Worm (Caenorhabditis elegans): ENCODE data around the gene col-113.

col-113 gene

DNA sequence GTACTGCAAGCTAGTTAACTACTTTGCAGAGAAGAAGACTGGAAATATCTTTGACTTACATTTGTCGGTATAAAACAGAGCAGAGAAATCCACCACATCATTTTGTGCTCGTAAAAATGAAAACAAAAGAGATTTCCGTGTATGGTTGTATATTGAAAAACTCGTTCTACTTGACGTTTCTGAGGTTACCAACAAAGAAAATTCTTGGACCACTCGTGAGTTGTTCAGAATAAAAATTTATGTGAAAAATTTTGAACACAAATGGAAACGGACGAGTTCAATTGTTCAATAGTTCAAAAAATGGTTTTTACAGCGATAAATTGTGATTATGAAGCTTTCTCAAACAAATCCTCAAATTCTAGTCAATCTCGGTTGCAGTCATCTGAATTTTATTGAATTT is 32.3 kb upstream of the col-113 start, which contains the start of gene clec-179:
Gene clec-179, minus strand, starts transcription at position 101 of the 400 bp plus-strand sequence.
- TF ChIP-seq nhr-111 (GFP tag; optimal IDR thresholded peaks at IDR 0.05) (no peak), daf-16 (GFP tag; optimal IDR thresholded peaks at IDR 0.05) (no peak), daf-16 (tag; optimal IDR thresholded peaks at IDR 0.05) (no peak), dmd-8 (GFP tag; IDR thresholded peaks at IDR 0.05) (no peak), sdz-12 (GFP tag; optimal IDR thresholded peaks at IDR 0.05) (no peak), mxl-3 (GFP tag; optimal IDR thresholded peaks at IDR 0.05) (no peak), Y48G9A.11 (GFP tag; IDR thresholded peaks at IDR 0.05) (no peak), vab-7 (GFP tag; IDR thresholded peaks at IDR 0.05) (no peak), R02D3.7 (tag; optimal IDR thresholded peaks at IDR 0.05) (no peak), F44E2.7 (GFP tag; IDR thresholded peaks at IDR 0.05) (no peak), Y105C5A.15 (GFP tag; IDR thresholded peaks at IDR 0.05) (no peak), daf-12 (tag; optimal IDR thresholded peaks at IDR 0.05) (no peak), madf-5 (GFP tag; IDR thresholded peaks at IDR 0.05) (no peak), lin-29 (GFP tag; IDR thresholded peaks at IDR 0.05) (no peak), zip-11 (GFP tag; IDR thresholded peaks at IDR 0.05) (no peak), fkh-10 (GFP tag; optimal IDR thresholded peaks at IDR 0.05) (no peak), zag-1 (tag; optimal IDR thresholded peaks at IDR 0.05) (no peak), mdt-29 (GFP tag; IDR thresholded peaks at IDR 0.05) (no peak), lim-7 (GFP tag; IDR thresholded peaks at IDR 0.05) (no peak), aly-2 (tag; optimal IDR thresholded peaks at IDR 0.05) (no peak)

DNA sequence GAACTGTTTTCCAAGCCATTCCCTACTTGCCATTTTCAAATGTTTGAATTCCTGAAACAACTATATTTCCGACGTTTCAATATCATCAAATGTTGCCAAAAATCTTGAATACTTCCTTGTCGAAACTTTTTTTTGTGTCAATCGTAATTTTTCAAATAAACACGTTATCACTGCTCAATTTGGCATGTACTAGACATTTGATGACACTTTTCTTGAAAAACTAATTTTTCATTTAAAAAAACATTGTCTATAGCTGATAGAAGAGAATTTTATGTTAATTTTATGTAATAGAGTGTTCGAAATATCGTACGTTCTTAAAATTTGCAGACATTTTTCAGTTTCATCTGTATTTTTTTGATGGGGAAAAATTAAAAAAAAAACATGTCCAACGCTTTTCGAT is 30.5 kb upstream of the col-113 start:
- peak in 1 of 2 experiments; percentile 4 for TF ChIP-seq unc-62 (GFP tag; optimal IDR thresholded peaks at IDR 0.05 in 1 of 2)
- TF ChIP-seq unc-62 (tag; optimal IDR thresholded peaks at IDR 0.05): no peak
- TF ChIP-seq dmd-6 (GFP tag; IDR thresholded peaks at IDR 0.05): peak; percentile 94
- TF ChIP-seq Y48G9A.11 (GFP tag; IDR thresholded peaks at IDR 0.05): no peak
- no peak for TF ChIP-seq saeg-2 (GFP tag; IDR thresholded peaks at IDR 0.05)
- TF ChIP-seq fkh-10 (GFP tag; optimal IDR thresholded peaks at IDR 0.05): no peak
- TF ChIP-seq php-3 (GFP tag; IDR thresholded peaks at IDR 0.05): peak; percentile 54; the same call in 1 of the 2 replicates
- TF ChIP-seq arid-1 (GFP tag; conservative IDR thresholded peaks at IDR 0.05): no peak
- TF ChIP-seq snpc-1.2 (GFP tag; IDR thresholded peaks at IDR 0.05): no peak
- no peak for TF ChIP-seq attf-4 (tag; optimal IDR thresholded peaks at IDR 0.05)
- peak; percentile 52 for TF ChIP-seq nhr-102 (tag; optimal IDR thresholded peaks at IDR 0.05)
- TF ChIP-seq zfp-3 (GFP tag; conservative IDR thresholded peaks at IDR 0.05): no peak
- TF ChIP-seq zip-2 (tag; optimal IDR thresholded peaks at IDR 0.05): no peak
- TF ChIP-seq dpl-1 (GFP tag; optimal IDR thresholded peaks at IDR 0.05): no peak
- peak; percentile 40 for TF ChIP-seq T20F7.1 (GFP tag; optimal IDR thresholded peaks at IDR 0.05)
- TF ChIP-seq F37D6.2 (tag; optimal IDR thresholded peaks at IDR 0.05): no peak
- no peak for TF ChIP-seq egl-43 (GFP tag; IDR thresholded peaks at IDR 0.05)
- 0 out of 2 replicates have a peak, but pooled peaks have one; percentile 49 for TF ChIP-seq tra-1 (GFP tag; IDR thresholded peaks at IDR 0.05)
- TF ChIP-seq vab-7 (GFP tag; IDR thresholded peaks at IDR 0.05): no peak
- no peak for TF ChIP-seq fos-1 (tag; optimal IDR thresholded peaks at IDR 0.05)
- TF ChIP-seq lsy-2 (tag; optimal IDR thresholded peaks at IDR 0.05): no peak
- no peak for TF ChIP-seq mxl-3 (GFP tag; optimal IDR thresholded peaks at IDR 0.05)
- no peak for TF ChIP-seq nhr-10 (tag; optimal IDR thresholded peaks at IDR 0.05)
- no peak for TF ChIP-seq lin-1 (GFP tag; IDR thresholded peaks at IDR 0.05)
- TF ChIP-seq F49E8.2 (tag; optimal IDR thresholded peaks at IDR 0.05; ENCODE audit: borderline replicate concordance): no peak
- TF ChIP-seq nhr-77 (tag; optimal IDR thresholded peaks at IDR 0.05): no peak
- TF ChIP-seq ztf-7 (tag; optimal IDR thresholded peaks at IDR 0.05): no peak
- no peak for TF ChIP-seq daf-8 (GFP tag; IDR thresholded peaks at IDR 0.05)
- no peak for TF ChIP-seq gei-8 (GFP tag; optimal IDR thresholded peaks at IDR 0.05)
- TF ChIP-seq daf-16 (GFP tag; optimal IDR thresholded peaks at IDR 0.05): peak in 1 of 2 experiments; percentile 49
- peak; percentile 91 for TF ChIP-seq daf-16 (tag; optimal IDR thresholded peaks at IDR 0.05)
- TF ChIP-seq mdt-29 (GFP tag; IDR thresholded peaks at IDR 0.05): no peak
- no peak for TF ChIP-seq zip-11 (GFP tag; IDR thresholded peaks at IDR 0.05)
- no peak for TF ChIP-seq cey-2 (tag; optimal IDR thresholded peaks at IDR 0.05; ENCODE audit: borderline replicate concordance, insufficient read depth)
- peak; percentile 54 for TF ChIP-seq nhr-48 (tag; optimal IDR thresholded peaks at IDR 0.05)
- TF ChIP-seq nhr-111 (GFP tag; optimal IDR thresholded peaks at IDR 0.05): no peak
- no peak for TF ChIP-seq jun-1 (tag; optimal IDR thresholded peaks at IDR 0.05)
- no peak for TF ChIP-seq madf-5 (GFP tag; IDR thresholded peaks at IDR 0.05)
- TF ChIP-seq hlh-11 (tag; optimal IDR thresholded peaks at IDR 0.05): peak; percentile 38
- no peak for TF ChIP-seq Y75B8A.6 (GFP tag; IDR thresholded peaks at IDR 0.05)

All from whole organism, L4 larva.